Fruit fly (Drosophila melanogaster) whole organism, wandering third instar larva: ENCODE data around the gene Rtca.

Experiments
- N ChIP-seq: fragments of >200 bp; optimal IDR thresholded peaks from 2 replicates; lab custom pipeline; 2018; ENCODE audit warnings: missing biosample characterization, missing external identifiers, missing genetic modification characterization
- fru ChIP-seq: fragments of 200-800 bp; sonication (Bioruptor generic); optimal IDR thresholded peaks from 3 replicates; lab custom pipeline; 2016; ENCODE audit warnings: missing biosample characterization, mild to moderate bottlenecking, missing genetic modification characterization
- rgr ChIP-seq: fragments of 200-800 bp; sonication (Bioruptor generic); optimal IDR thresholded peaks from 3 replicates; lab custom pipeline; 2016; ENCODE audit warnings: missing biosample characterization, mild to moderate bottlenecking, missing genetic modification characterization
- sage ChIP-seq: fragments of 200-800 bp; sonication (Bioruptor generic); optimal IDR thresholded peaks from 2 replicates; lab custom pipeline; 2016; ENCODE audit warnings: missing biosample characterization, mild to moderate bottlenecking, missing genetic modification characterization
- woc ChIP-seq: sonication (Bioruptor generic); optimal IDR thresholded peaks from 2 replicates; lab custom pipeline; 2016; ENCODE audit warnings: missing biosample characterization, mild to moderate bottlenecking, missing genetic modification characterization

- TF ChIP-seq fru (GFP tag; lab: Kevin White, UChicago) (no peak), woc (GFP tag; lab: Kevin White, UChicago) (no peak), N (GFP tag; lab: Kevin White, UChicago) (no peak), rgr (GFP tag; lab: Kevin White, UChicago) (no peak), sage (no peak)
Observed at dm6 chrX:2088798-2089197, 16.6 kb downstream of the Rtca start.
